Fruit fly (Drosophila melanogaster): ENCODE measurements around the gene cmb.

dm6 chr3L:13452281-13452680, 9.9 kb downstream of the cmb start:
- TF ChIP-seq N (GFP tag; optimal IDR thresholded peaks at IDR 0.05) (no peak), HLH106 (tag; optimal IDR thresholded peaks at IDR 0.05) (no peak), rgr (GFP tag; optimal IDR thresholded peaks at IDR 0.05) (no peak), woc (GFP tag; optimal IDR thresholded peaks at IDR 0.05) (no peak), psq (GFP tag; optimal IDR thresholded peaks at IDR 0.05) (no peak), br (GFP tag; optimal IDR thresholded peaks at IDR 0.05) (no peak), Hr78 (GFP tag; optimal IDR thresholded peaks at IDR 0.05) (no peak), Dif (GFP tag; optimal IDR thresholded peaks at IDR 0.05; ENCODE audit: partially characterized antibody) (no peak), usp (GFP tag; optimal IDR thresholded peaks at IDR 0.05) (no peak), Rel (GFP tag; optimal IDR thresholded peaks at IDR 0.05) (no peak), Rel (tag; optimal IDR thresholded peaks at IDR 0.05) (no peak), dsf (GFP tag; optimal IDR thresholded peaks at IDR 0.05; ENCODE audit: borderline replicate concordance) (no peak), Hnf4 (GFP tag; optimal IDR thresholded peaks at IDR 0.05) (no peak)

All from whole organism, wandering third instar larva.